Fruit fly (Drosophila melanogaster): ENCODE results near the gene zen2.

- TF ChIP-seq pan (optimal IDR thresholded peaks at IDR 0.05) (no peak), Hr83 (GFP tag; optimal IDR thresholded peaks at IDR 0.05; ENCODE audit: poor library complexity, severe bottlenecking) (no peak), Abd-B (GFP tag; optimal IDR thresholded peaks at IDR 0.05) (no peak), Hr78 (GFP tag; optimal IDR thresholded peaks at IDR 0.05) (no peak)
Measured at dm6 chr3R:6702777-6703176, 41.2 kb downstream of the zen2 start, which contains the start of gene Ccp84Ab.

All from whole organism, wandering third instar larva.